Fruit fly (Drosophila melanogaster): ENCODE measurements around the gene Hsp23.

Hsp23 gene

DNA sequence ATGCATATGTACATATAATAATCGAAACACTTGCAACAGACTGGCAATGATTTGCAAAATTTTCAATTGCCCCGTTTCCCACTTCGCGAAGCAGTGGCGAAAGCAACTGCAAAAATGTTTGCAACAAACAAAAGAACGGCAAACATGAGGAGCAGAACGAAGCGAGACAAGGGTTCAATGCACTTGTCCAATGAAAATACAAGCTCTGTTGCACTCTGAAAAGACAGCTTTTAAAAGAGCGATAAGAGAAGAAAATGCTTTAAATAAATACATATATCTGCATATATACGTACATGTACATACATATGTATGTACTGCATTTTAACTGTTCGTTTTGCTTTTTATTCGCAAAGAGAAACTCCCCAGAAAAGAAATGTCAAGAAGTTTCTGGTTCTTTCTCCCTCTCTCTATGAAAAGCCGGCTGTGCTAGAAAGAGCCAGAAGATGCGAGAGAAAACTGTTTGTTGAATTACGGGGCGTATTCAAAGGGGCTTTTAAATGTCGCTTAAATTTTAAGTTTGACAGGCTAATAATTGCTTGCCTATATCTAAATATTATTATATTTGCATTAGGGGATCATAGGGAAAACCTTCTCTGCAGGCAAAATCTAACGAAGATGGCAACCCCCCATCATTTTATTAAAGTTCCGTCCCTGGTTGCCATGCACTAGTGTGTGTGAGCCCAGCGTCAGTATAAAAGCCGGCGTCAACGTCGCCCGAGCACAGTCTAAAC lies 1.8 kb downstream of the Hsp23 start, which contains the start of gene Hsp27 (continued):
- TF ChIP-seq CG18011 (GFP tag; optimal IDR thresholded peaks at IDR 0.05) (peak; percentile 89), jumu (GFP tag; optimal IDR thresholded peaks at IDR 0.05) (peak; percentile 96), CG1233 (GFP tag; optimal IDR thresholded peaks at IDR 0.05) (peak; percentile 97), pfk (GFP tag; optimal IDR thresholded peaks at IDR 0.05) (peak; percentile 24), toy (GFP tag; IDR thresholded peaks at IDR 0.05) (peak; percentile 93), Poxn (GFP tag; IDR thresholded peaks at IDR 0.05) (peak; percentile 84), pan (optimal IDR thresholded peaks at IDR 0.05) (no peak), pan (GFP tag; optimal IDR thresholded peaks at IDR 0.05 in 1 of 2, IDR thresholded peaks at IDR 0.05 in 1 of 2) (peak in 1 of 2 experiments; percentile 99), CG2875 (GFP tag; optimal IDR thresholded peaks at IDR 0.05) (peak; percentile 99), CG9797 (GFP tag; optimal IDR thresholded peaks at IDR 0.05) (peak; percentile 50), CG7839 (tag; optimal IDR thresholded peaks at IDR 0.05) (peak; percentile 99), tgo (GFP tag; IDR thresholded peaks at IDR 0.05) (peak; percentile 99), vvl (GFP tag; IDR thresholded peaks at IDR 0.05) (peak; percentile 99), ab (GFP tag; optimal IDR thresholded peaks at IDR 0.05) (peak; percentile 75), CG17802 (tag; optimal IDR thresholded peaks at IDR 0.05) (peak; percentile 91), GATAe (GFP tag; conservative IDR thresholded peaks at IDR 0.05) (peak; percentile 92), lbe (GFP tag; optimal IDR thresholded peaks at IDR 0.05) (peak; percentile 99), ci (GFP tag; IDR thresholded peaks at IDR 0.05) (peak; percentile 99), CG7987 (GFP tag; optimal IDR thresholded peaks at IDR 0.05) (peak; percentile 96), Xbp1 (GFP tag; optimal IDR thresholded peaks at IDR 0.05) (peak; percentile 99), Ets97D (GFP tag; optimal IDR thresholded peaks at IDR 0.05) (peak; percentile 90), zf30C (GFP tag; optimal IDR thresholded peaks at IDR 0.05) (no peak), fu2 (GFP tag; optimal IDR thresholded peaks at IDR 0.05) (peak; percentile 75), D19B (GFP tag; optimal IDR thresholded peaks at IDR 0.05) (peak; percentile 90), CG2678 (tag; optimal IDR thresholded peaks at IDR 0.05) (peak; percentile 98), CG17612 (GFP tag; IDR thresholded peaks at IDR 0.05) (peak; percentile 96), Mrtf (GFP tag; IDR thresholded peaks at IDR 0.05) (peak; percentile 98), wor (GFP tag; IDR thresholded peaks at IDR 0.05) (peak; percentile 97), CG33213 (GFP tag; optimal IDR thresholded peaks at IDR 0.05) (peak; percentile 96), Opbp (GFP tag; IDR thresholded peaks at IDR 0.05; ENCODE audit: partially characterized antibody) (0 out of 3 replicates have a peak, but pooled peaks have one; percentile 50), E2f1 (GFP tag; IDR thresholded peaks at IDR 0.05) (peak; percentile 99), CG9215 (GFP tag; IDR thresholded peaks at IDR 0.05) (peak; percentile 96), peb (GFP tag; IDR thresholded peaks at IDR 0.05) (peak; percentile 98), CG1647 (GFP tag; optimal IDR thresholded peaks at IDR 0.05) (peak; percentile 97), CG2202 (tag; optimal IDR thresholded peaks at IDR 0.05) (peak; percentile 95), slbo (GFP tag; IDR thresholded peaks at IDR 0.05) (peak; percentile 99), Xrp1 (GFP tag; IDR thresholded peaks at IDR 0.05) (peak; percentile 99), otp (GFP tag; IDR thresholded peaks at IDR 0.05) (peak; percentile 97), ken (GFP tag; IDR thresholded peaks at IDR 0.05) (peak; percentile 99), CHES-1-like (GFP tag; optimal IDR thresholded peaks at IDR 0.05) (peak; percentile 83), ham (GFP tag; IDR thresholded peaks at IDR 0.05) (peak; percentile 86), CG6791 (GFP tag; IDR thresholded peaks at IDR 0.05; ENCODE audit: partially characterized antibody) (no peak), pros (GFP tag; optimal IDR thresholded peaks at IDR 0.05) (no peak), CG7372 (GFP tag; IDR thresholded peaks at IDR 0.05) (peak; percentile 97), Hr51 (GFP tag; optimal IDR thresholded peaks at IDR 0.05) (peak; percentile 91 to 97), Camta (GFP tag; optimal IDR thresholded peaks at IDR 0.05) (peak; percentile 98), CG14860 (GFP tag; IDR thresholded peaks at IDR 0.05; ENCODE audit: partially characterized antibody) (no peak), CG6654 (GFP tag; optimal IDR thresholded peaks at IDR 0.05) (peak; percentile 94), chn (GFP tag; optimal IDR thresholded peaks at IDR 0.05) (peak; percentile 96), bsh (GFP tag; optimal IDR thresholded peaks at IDR 0.05) (peak; percentile 99 to 100)

All from whole organism, embryonic.